Worm (Caenorhabditis elegans) whole organism, L1 larva: ENCODE results near the gene C54F6.12.

Source experiments
- Y116A8C.19 ChIP-seq: sonication (generic microtip); optimal IDR thresholded peaks from 2 replicates; lab custom pipeline; 2016; ENCODE audit warnings: missing compliant biosample characterization, missing genetic modification characterization, borderline replicate concordance
- ces-1 ChIP-seq: fragments of 150-350 bp; optimal IDR thresholded peaks from 2 replicates; lab custom pipeline; 2014; ENCODE audit warnings: missing biosample characterization, missing genetic modification reagents, missing genetic modification characterization
- dpl-1 ChIP-seq, 3 experiments: fragments of 150-350 bp in 2 of 3; sonication (generic microtip) in 1 of 3; optimal IDR thresholded peaks; 2 replicates each; lab custom pipeline; 2014 to 2017; ENCODE audit warnings: missing biosample characterization in 3 of 3, missing genetic modification characterization in 3 of 3, missing genetic modification reagents in 3 of 3
- efl-3 ChIP-seq: fragments of 200-800 bp; sonication (Bioruptor generic); optimal IDR thresholded peaks from 2 replicates; lab custom pipeline; 2018; ENCODE audit warnings: mild to moderate bottlenecking, missing genetic modification characterization, missing compliant biosample characterization
- grh-1 ChIP-seq: fragments of 200-800 bp; sonication (Bioruptor generic); IDR thresholded peaks from 2 replicates; pipeline ENCODE4 v1.3.6; 2022; ENCODE audit warnings: missing genetic modification reagents, missing genetic modification characterization, missing compliant biosample characterization
- lsy-2 ChIP-seq, 2 experiments: fragments of 150-350 bp; optimal IDR thresholded peaks; 2 replicates each; lab custom pipeline; 2014; ENCODE audit warnings: missing biosample characterization in 2 of 2, missing genetic modification characterization in 2 of 2
- nhr-28 ChIP-seq: fragments of 150-350 bp; optimal IDR thresholded peaks from 2 replicates; lab custom pipeline; 2014; ENCODE audit warnings: missing biosample characterization, missing genetic modification characterization
- nhr-77 ChIP-seq: fragments of 150-350 bp; optimal IDR thresholded peaks from 2 replicates; lab custom pipeline; 2014; ENCODE audit warnings: missing biosample characterization, missing genetic modification characterization
- skn-1 ChIP-seq: fragments of 150-350 bp; optimal IDR thresholded peaks from 2 replicates; lab custom pipeline; 2014; ENCODE audit warnings: missing biosample characterization, missing genetic modification characterization
- tlp-1 ChIP-seq: fragments of 150-350 bp; optimal IDR thresholded peaks from 2 replicates; lab custom pipeline; 2014; ENCODE audit warnings: missing biosample characterization, missing genetic modification characterization
- unc-130 ChIP-seq: fragments of 150-350 bp; optimal IDR thresholded peaks from 2 replicates; lab custom pipeline; 2017; ENCODE audit warnings: missing biosample characterization, missing genetic modification characterization, inconsistent platforms
- zag-1 ChIP-seq: fragments of 150-350 bp; optimal IDR thresholded peaks from 2 replicates; lab custom pipeline; 2014; ENCODE audit warnings: missing biosample characterization, missing genetic modification characterization
- ztf-11 ChIP-seq, 2 experiments: sonication (generic microtip); optimal IDR thresholded peaks; 2 replicates each; lab custom pipeline; 2016 to 2017; ENCODE audit warnings: missing genetic modification characterization in 2 of 2, missing biosample characterization in 1 of 2, missing compliant biosample characterization in 1 of 2

DNA sequence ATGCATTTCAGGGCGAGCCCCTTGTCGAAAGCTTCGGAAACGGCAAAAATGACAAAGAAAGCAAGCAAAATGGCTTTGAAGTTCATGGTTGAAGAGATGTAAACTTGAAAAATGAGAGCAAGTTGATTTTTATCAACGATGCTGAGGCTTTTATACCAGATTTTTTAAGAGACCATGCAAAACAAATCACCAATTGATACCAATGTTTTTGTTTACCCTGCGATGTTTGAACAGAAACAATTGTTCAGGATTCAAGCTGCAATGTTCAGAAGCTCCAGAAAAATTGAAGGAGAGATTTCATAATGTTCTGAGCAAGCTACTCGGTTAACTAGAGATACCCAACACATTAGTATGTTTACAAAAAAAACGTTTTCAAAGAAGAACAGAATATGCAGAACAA lies 15.6 kb downstream of the C54F6.12 start, which contains the start of gene C54F6.15:
- TF ChIP-seq lsy-2 (tag; optimal IDR thresholded peaks at IDR 0.05; lab: Kevin White, UChicago), result no peak
- no peak for TF ChIP-seq grh-1
- TF ChIP-seq tlp-1 (tag; lab: Kevin White, UChicago), result no peak
- no peak for TF ChIP-seq dpl-1 (GFP tag; optimal IDR thresholded peaks at IDR 0.05; lab: Kevin White, UChicago)
- TF ChIP-seq Y116A8C.19 (tag; lab: Kevin White, UChicago), result no peak
- TF ChIP-seq efl-3 (GFP tag; lab: Kevin White, UChicago), result no peak
- TF ChIP-seq nhr-77, result no peak
- no peak for TF ChIP-seq skn-1 (tag; lab: Kevin White, UChicago)
- no peak for TF ChIP-seq unc-130
- no peak for TF ChIP-seq nhr-28 (tag; lab: Kevin White, UChicago)
- TF ChIP-seq ces-1 (GFP tag; lab: Kevin White, UChicago), result no peak
- no peak for TF ChIP-seq ztf-11 (tag; optimal IDR thresholded peaks at IDR 0.05; lab: Kevin White, UChicago)
- no peak for TF ChIP-seq zag-1
